Fruit fly (Drosophila melanogaster) whole organism, wandering third instar larva: Measurements from ENCODE around the gene hry.

Experiments used
- Abd-B ChIP-seq: fragments of >200 bp; optimal IDR thresholded peaks from 2 replicates; lab custom pipeline; 2017; ENCODE audit warnings: missing biosample characterization, missing genetic modification characterization
- Dfd ChIP-seq: fragments of >200 bp; optimal IDR thresholded peaks from 2 replicates; lab custom pipeline; 2017; ENCODE audit warnings: missing biosample characterization, missing genetic modification characterization
- Hnf4 ChIP-seq: fragments of 200-800 bp; sonication (Bioruptor generic); optimal IDR thresholded peaks from 2 replicates; lab custom pipeline; 2016; ENCODE audit warnings: missing biosample characterization, mild to moderate bottlenecking, missing genetic modification characterization
- Jra ChIP-seq: sonication (Bioruptor generic); optimal IDR thresholded peaks from 2 replicates; lab custom pipeline; 2016; ENCODE audit warnings: missing biosample characterization, missing genetic modification characterization
- Myc ChIP-seq: fragments of >200 bp; optimal IDR thresholded peaks from 2 replicates; lab custom pipeline; 2017
- fru ChIP-seq: fragments of 200-800 bp; sonication (Bioruptor generic); optimal IDR thresholded peaks from 3 replicates; lab custom pipeline; 2016; ENCODE audit warnings: missing biosample characterization, mild to moderate bottlenecking, missing genetic modification characterization
- lola ChIP-seq: fragments of >200 bp; optimal IDR thresholded peaks from 2 replicates; lab custom pipeline; 2017; ENCODE audit warnings: missing biosample characterization, missing genetic modification characterization
- pan ChIP-seq: fragments of >200 bp; optimal IDR thresholded peaks from 2 replicates; lab custom pipeline; 2017
- tai ChIP-seq: sonication (Bioruptor generic); optimal IDR thresholded peaks from 2 replicates; lab custom pipeline; 2016; ENCODE audit warnings: missing biosample characterization, missing genetic modification characterization
- usp ChIP-seq: fragments of >200 bp; optimal IDR thresholded peaks from 2 replicates; lab custom pipeline; 2017; ENCODE audit warnings: missing biosample characterization, missing genetic modification characterization

DNA sequence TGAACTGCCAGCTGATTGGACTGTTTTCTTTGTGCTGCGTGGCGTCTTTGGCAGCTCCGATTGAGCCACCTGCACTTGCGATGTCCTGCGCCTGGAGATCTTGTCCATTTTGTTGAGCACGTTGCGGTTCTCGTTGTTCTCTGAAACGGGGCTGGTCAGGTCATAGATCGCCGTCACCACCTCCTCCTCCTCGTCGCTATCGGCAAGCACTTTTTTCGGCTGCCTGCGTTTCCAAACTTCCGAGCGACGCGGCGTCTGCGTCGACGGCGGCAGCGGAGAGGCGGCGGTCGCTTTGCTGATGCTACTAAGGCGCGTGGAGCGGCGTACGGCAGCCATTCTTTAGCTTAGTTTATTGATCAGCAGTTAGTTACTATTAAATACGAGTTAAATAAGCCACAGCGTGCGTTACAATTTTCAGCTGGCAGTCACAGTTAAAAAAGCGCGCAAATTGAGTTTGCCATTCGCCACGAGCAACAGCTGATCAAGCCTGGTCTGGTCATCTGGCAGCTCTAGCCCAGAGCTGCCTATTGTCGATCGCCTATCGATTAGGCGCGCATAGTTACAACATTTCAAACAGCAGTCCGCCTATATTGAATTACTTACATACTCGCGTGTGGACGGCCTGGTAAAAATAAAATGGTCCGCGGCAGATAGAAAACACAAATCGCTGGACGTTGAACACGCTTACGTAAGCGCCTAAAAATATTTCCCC is 41.8 kb upstream of the hry start, which contains the start of gene Cdc6:
- no peak for TF ChIP-seq usp (GFP tag; lab: Kevin White, UChicago)
- no peak for TF ChIP-seq lola (GFP tag; lab: Kevin White, UChicago)
- no peak for TF ChIP-seq Dfd (GFP tag; lab: Kevin White, UChicago)
- TF ChIP-seq Myc (lab: Kevin White, UChicago): no peak
- no peak for TF ChIP-seq fru (GFP tag; lab: Kevin White, UChicago)
- TF ChIP-seq Hnf4 (GFP tag; lab: Kevin White, UChicago): no peak
- TF ChIP-seq Jra (GFP tag; lab: Kevin White, UChicago): no peak
- TF ChIP-seq pan (lab: Kevin White, UChicago): no peak
- TF ChIP-seq Abd-B: no peak
- TF ChIP-seq tai: no peak
